Worm (Caenorhabditis elegans) whole organism, early embryonic: ENCODE results near the gene hyls-1.

Source experiments
- B0310.2 ChIP-seq: sonication (generic microtip); optimal IDR thresholded peaks from 2 replicates; lab custom pipeline; 2016; ENCODE audit warnings: mild to moderate bottlenecking, missing genetic modification characterization, missing compliant biosample characterization
- F13C5.2 ChIP-seq: sonication (generic microtip); optimal IDR thresholded peaks from 2 replicates; lab custom pipeline; 2017; ENCODE audit warnings: mild to moderate bottlenecking, missing genetic modification characterization, inconsistent platforms, missing compliant biosample characterization
- ama-1 ChIP-seq: fragments of 150-350 bp; optimal IDR thresholded peaks from 2 replicates; lab custom pipeline; 2014
- ceh-36 ChIP-seq: sonication (generic microtip); optimal IDR thresholded peaks from 2 replicates; lab custom pipeline; 2016; ENCODE audit warnings: missing genetic modification characterization, inconsistent platforms, missing compliant biosample characterization
- ets-7 ChIP-seq: sonication (generic microtip); optimal IDR thresholded peaks from 2 replicates; lab custom pipeline; 2016; ENCODE audit warnings: missing genotype, missing genetic modification characterization, missing compliant biosample characterization
- flt-1 ChIP-seq: fragments of 200-800 bp; sonication (Bioruptor generic); IDR thresholded peaks from 2 replicates; pipeline ENCODE4 v1.3.6; 2022; ENCODE audit warnings: missing genetic modification characterization, missing compliant biosample characterization
- hmbx-1 ChIP-seq: sonication (generic microtip); optimal IDR thresholded peaks from 2 replicates; lab custom pipeline; 2016; ENCODE audit warnings: mild to moderate bottlenecking, missing genetic modification characterization, missing compliant biosample characterization
- hmg-4 ChIP-seq: fragments of 200-800 bp; sonication (Bioruptor generic); optimal IDR thresholded peaks from 2 replicates; lab custom pipeline; 2018; ENCODE audit warnings: mild to moderate bottlenecking, missing genetic modification characterization, missing compliant biosample characterization
- hnd-1 ChIP-seq: sonication (generic microtip); optimal IDR thresholded peaks from 2 replicates; lab custom pipeline; 2016; ENCODE audit warnings: missing genetic modification characterization, missing compliant biosample characterization
- pes-1 ChIP-seq: fragments of 200-800 bp; sonication (Bioruptor generic); IDR thresholded peaks from 2 replicates; pipeline ENCODE4 v1.3.6; 2022; ENCODE audit warnings: missing genetic modification reagents, missing genetic modification characterization, missing compliant biosample characterization
- scrt-1 ChIP-seq: fragments of 200-800 bp; sonication (Bioruptor generic); IDR thresholded peaks from 2 replicates; pipeline ENCODE4 v1.3.6; 2022; ENCODE audit warnings: missing genetic modification characterization, missing compliant biosample characterization
- tbx-11 ChIP-seq: fragments of 200-800 bp; sonication (Bioruptor generic); IDR thresholded peaks from 2 replicates; pipeline ENCODE4 v1.3.6; 2022; ENCODE audit warnings: missing genetic modification characterization, missing compliant biosample characterization
- tbx-37 ChIP-seq: fragments of 200-800 bp; sonication (Bioruptor generic); conservative IDR thresholded peaks from 2 replicates; pipeline ENCODE4 v1.3.6; 2022; ENCODE audit warnings: missing genetic modification reagents, missing genetic modification characterization, missing compliant biosample characterization
- tra-4 ChIP-seq: sonication (generic microtip); optimal IDR thresholded peaks from 2 replicates; lab custom pipeline; 2017; ENCODE audit warnings: missing genetic modification characterization, missing compliant biosample characterization

DNA sequence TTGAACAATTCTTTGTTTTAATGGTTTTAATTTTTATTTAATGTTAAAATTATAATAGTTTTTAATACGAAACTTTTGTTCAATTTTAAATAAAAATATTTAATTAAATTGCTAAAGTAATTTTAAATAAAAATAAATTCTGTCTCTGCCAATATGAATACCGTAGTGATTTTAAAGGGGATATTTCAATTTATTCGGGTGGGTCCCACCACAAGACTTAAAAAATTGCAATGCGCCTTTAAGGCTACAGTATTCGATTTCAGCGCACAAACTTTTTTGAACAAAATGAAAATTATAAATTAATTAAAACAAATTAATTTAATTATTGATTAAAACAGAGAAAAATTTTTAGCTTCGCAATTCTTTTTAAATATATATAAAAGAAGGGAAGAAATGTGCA, 38.1 kb upstream of the hyls-1 start:
- no peak for TF ChIP-seq hnd-1 (tag; lab: Kevin White, UChicago)
- TF ChIP-seq ets-7 (tag; lab: Kevin White, UChicago) = no peak
- TF ChIP-seq pes-1 (GFP tag; lab: Robert Waterston, UW) = no peak
- TF ChIP-seq ama-1 = no peak
- TF ChIP-seq scrt-1 (GFP tag; lab: Robert Waterston, UW) = no peak
- no peak for TF ChIP-seq ceh-36
- no peak for TF ChIP-seq tbx-11
- no peak for TF ChIP-seq tbx-37
- no peak for TF ChIP-seq B0310.2
- no peak for TF ChIP-seq flt-1 (GFP tag; lab: Robert Waterston, UW)
- TF ChIP-seq tra-4 = no peak
- no peak for TF ChIP-seq hmbx-1 (tag; lab: Kevin White, UChicago)
- no peak for TF ChIP-seq hmg-4 (GFP tag; lab: Kevin White, UChicago)
- TF ChIP-seq F13C5.2 (tag; lab: Kevin White, UChicago) = no peak
